Worm (Caenorhabditis elegans) whole organism, L3 larva: ENCODE data around the gene pgl-2.

Source experiments
- ZK546.5 ChIP-seq: sonication (generic microtip); optimal IDR thresholded peaks from 2 replicates; lab custom pipeline; 2017; ENCODE audit warnings: missing biosample characterization, missing genetic modification characterization
- aly-2 ChIP-seq: fragments of 150-350 bp; optimal IDR thresholded peaks from 2 replicates; lab custom pipeline; 2014; ENCODE audit warnings: missing biosample characterization, missing genetic modification characterization
- ama-1 ChIP-seq: fragments of 150-350 bp; optimal IDR thresholded peaks from 2 replicates; lab custom pipeline; 2018
- ceh-82 ChIP-seq: fragments of 150-350 bp; optimal IDR thresholded peaks from 2 replicates; lab custom pipeline; 2014; ENCODE audit warnings: missing biosample characterization, missing genetic modification characterization
- ceh-9 ChIP-seq: sonication (generic microtip); optimal IDR thresholded peaks from 2 replicates; lab custom pipeline; 2018; ENCODE audit warnings: missing biosample characterization, missing genetic modification characterization
- daf-12 ChIP-seq: fragments of 150-350 bp; optimal IDR thresholded peaks from 2 replicates; lab custom pipeline; 2014; ENCODE audit warnings: missing biosample characterization, missing genetic modification reagents, missing genetic modification characterization
- egl-27 ChIP-seq: sonication (generic microtip); optimal IDR thresholded peaks from 4 replicates; lab custom pipeline; 2017; ENCODE audit warnings: missing biosample characterization, missing genetic modification reagents, missing genetic modification characterization
- egl-5 ChIP-seq: fragments of 150-350 bp; optimal IDR thresholded peaks from 2 replicates; lab custom pipeline; 2017; ENCODE audit warnings: missing biosample characterization, missing genetic modification reagents, missing genetic modification characterization, inconsistent platforms
- elt-1 ChIP-seq: fragments of 150-350 bp; optimal IDR thresholded peaks from 2 replicates; lab custom pipeline; 2014; ENCODE audit warnings: missing biosample characterization, missing genetic modification characterization
- elt-2 ChIP-seq: sonication (generic microtip); optimal IDR thresholded peaks from 2 replicates; lab custom pipeline; 2016; ENCODE audit warnings: missing genetic modification reagents, mild to moderate bottlenecking, missing genetic modification characterization, missing compliant biosample characterization
- elt-3 ChIP-seq, 3 experiments: fragments of 150-350 bp in 1 of 3; sonication (generic microtip) in 2 of 3; optimal IDR thresholded peaks; 2 replicates in 2 of 3; 4 replicates in 1 of 3; lab custom pipeline; 2014 to 2017; ENCODE audit warnings: missing biosample characterization in 3 of 3, missing genetic modification characterization in 3 of 3
- eor-1 ChIP-seq, 2 experiments: fragments of 150-350 bp; optimal IDR thresholded peaks; 2 replicates each; lab custom pipeline; 2014 to 2018; ENCODE audit warnings: missing biosample characterization in 2 of 2, missing genetic modification characterization in 2 of 2
- fkh-2 ChIP-seq: fragments of 150-350 bp; optimal IDR thresholded peaks from 2 replicates; lab custom pipeline; 2014; ENCODE audit warnings: missing biosample characterization, missing genetic modification reagents, missing genetic modification characterization
- hmg-11 ChIP-seq: sonication (generic microtip); optimal IDR thresholded peaks from 2 replicates; lab custom pipeline; 2016; ENCODE audit warnings: missing genetic modification characterization, missing compliant biosample characterization
- jun-1 ChIP-seq: fragments of 150-350 bp; optimal IDR thresholded peaks from 2 replicates; lab custom pipeline; 2014; ENCODE audit warnings: missing biosample characterization, missing genetic modification reagents, missing genetic modification characterization
- lin-15B ChIP-seq: fragments of 150-350 bp; optimal IDR thresholded peaks from 2 replicates; lab custom pipeline; 2014; ENCODE audit warnings: missing biosample characterization, missing genetic modification characterization
- lin-39 ChIP-seq: fragments of 150-350 bp; optimal IDR thresholded peaks from 2 replicates; lab custom pipeline; 2018; ENCODE audit warnings: missing biosample characterization, missing genetic modification reagents, missing genetic modification characterization
- lsy-12 ChIP-seq: sonication (generic microtip); optimal IDR thresholded peaks from 2 replicates; lab custom pipeline; 2016; ENCODE audit warnings: mild to moderate bottlenecking, missing genetic modification characterization, missing compliant biosample characterization
- mdl-1 ChIP-seq: fragments of 150-350 bp; optimal IDR thresholded peaks from 2 replicates; lab custom pipeline; 2014; ENCODE audit warnings: missing biosample characterization, missing genetic modification characterization
- nfya-1 ChIP-seq: sonication (generic microtip); optimal IDR thresholded peaks from 2 replicates; lab custom pipeline; 2017; ENCODE audit warnings: missing genetic modification characterization, mild to moderate bottlenecking, missing compliant biosample characterization, antibody characterized with exemption, moderate library complexity; ENCODE audit not compliant: insufficient read depth
- nhr-11 ChIP-seq: fragments of 150-350 bp; optimal IDR thresholded peaks from 2 replicates; lab custom pipeline; 2014; ENCODE audit warnings: missing biosample characterization, missing genetic modification characterization
- nhr-12 ChIP-seq: fragments of 150-350 bp; optimal IDR thresholded peaks from 2 replicates; lab custom pipeline; 2014; ENCODE audit warnings: missing biosample characterization, missing genetic modification characterization
- nhr-237 ChIP-seq: fragments of 150-350 bp; optimal IDR thresholded peaks from 2 replicates; lab custom pipeline; 2014; ENCODE audit warnings: missing biosample characterization, missing genetic modification characterization
- nhr-43 ChIP-seq: sonication (generic microtip); optimal IDR thresholded peaks from 2 replicates; lab custom pipeline; 2016; ENCODE audit warnings: mild to moderate bottlenecking, missing genetic modification characterization, missing compliant biosample characterization; ENCODE audit not compliant: poor library complexity, severe bottlenecking
- nhr-67 ChIP-seq: fragments of 150-350 bp; optimal IDR thresholded peaks from 2 replicates; lab custom pipeline; 2014; ENCODE audit warnings: missing biosample characterization, missing genetic modification characterization
- pha-4 ChIP-seq: fragments of 150-350 bp; optimal IDR thresholded peaks from 2 replicates; lab custom pipeline; 2014; ENCODE audit warnings: missing biosample characterization, missing genetic modification reagents, missing genetic modification characterization
- pqm-1 ChIP-seq: fragments of 150-350 bp; optimal IDR thresholded peaks from 2 replicates; lab custom pipeline; 2017; ENCODE audit warnings: missing biosample characterization, missing genetic modification characterization, inconsistent platforms
- sea-2 ChIP-seq: fragments of 150-350 bp; sonication (generic microtip); optimal IDR thresholded peaks from 4 replicates; lab custom pipeline; 2014; ENCODE audit warnings: missing biosample characterization, missing genetic modification reagents, missing genetic modification characterization
- skn-1 ChIP-seq: fragments of 150-350 bp; optimal IDR thresholded peaks from 2 replicates; lab custom pipeline; 2014; ENCODE audit warnings: missing biosample characterization, missing genetic modification characterization
- snpc-4 ChIP-seq: fragments of 150-350 bp; optimal IDR thresholded peaks from 2 replicates; lab custom pipeline; 2014; ENCODE audit warnings: missing biosample characterization, missing genetic modification characterization
- unc-39 ChIP-seq: sonication (generic microtip); optimal IDR thresholded peaks from 4 replicates; lab custom pipeline; 2017; ENCODE audit warnings: missing biosample characterization, missing genetic modification characterization
- unc-62 ChIP-seq: fragments of 150-350 bp; sonication (generic microtip); optimal IDR thresholded peaks from 4 replicates; lab custom pipeline; 2014; ENCODE audit warnings: missing biosample characterization, missing genetic modification reagents, missing genetic modification characterization

The pgl-2 gene

ce11 chrIII:8652922-8653321 lies 22.3 kb downstream of the pgl-2 start (continued):
- no peak for TF ChIP-seq nhr-237 (tag; lab: Kevin White, UChicago)
- no peak for TF ChIP-seq jun-1
- no peak for TF ChIP-seq eor-1 (tag; optimal IDR thresholded peaks at IDR 0.05; lab: Kevin White, UChicago)
- peak; percentile 52 for TF ChIP-seq hmg-11 (tag; lab: Kevin White, UChicago)

DNA sequence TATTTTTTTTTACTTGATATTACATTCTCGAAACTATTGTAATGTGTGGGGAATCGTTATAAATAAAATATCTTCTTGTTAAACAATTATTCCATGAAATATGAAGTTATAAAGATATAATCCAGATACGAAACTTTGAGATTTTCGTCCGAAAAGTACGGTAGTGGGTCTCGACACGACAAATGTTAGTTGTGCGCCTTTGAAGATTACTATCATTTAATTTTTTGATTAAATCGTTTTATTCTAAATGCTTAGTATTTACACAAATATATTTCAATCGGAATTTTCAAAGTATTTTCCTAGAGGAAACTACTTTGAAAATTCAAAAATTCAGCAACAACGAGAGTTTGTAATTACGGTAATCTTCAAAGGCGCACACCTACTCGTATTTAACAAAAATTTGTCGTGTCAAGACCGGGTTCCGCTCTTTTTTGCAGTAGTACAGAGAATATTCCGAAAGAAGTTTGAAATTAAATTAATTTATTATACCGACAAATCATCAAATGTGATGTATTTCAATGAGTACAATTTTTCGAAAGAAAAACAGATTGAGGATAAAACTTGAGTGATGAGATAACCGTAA lies 23.0 kb downstream of the pgl-2 start:
- no peak for TF ChIP-seq daf-12 (tag; lab: Kevin White, UChicago)
- TF ChIP-seq unc-62: no peak
- TF ChIP-seq elt-1 (tag; lab: Kevin White, UChicago): no peak
- TF ChIP-seq lsy-12: peak; percentile 6
- peak; percentile 93 for TF ChIP-seq ama-1 (lab: Kevin White, UChicago)
- no peak for TF ChIP-seq egl-5 (tag; lab: Kevin White, UChicago)
- TF ChIP-seq nhr-43 (tag; lab: Kevin White, UChicago): no peak
- no peak for TF ChIP-seq nhr-11 (tag; lab: Kevin White, UChicago)
- no peak for TF ChIP-seq nfya-1 (tag; lab: Kevin White, UChicago)
- TF ChIP-seq sea-2: no peak

DNA sequence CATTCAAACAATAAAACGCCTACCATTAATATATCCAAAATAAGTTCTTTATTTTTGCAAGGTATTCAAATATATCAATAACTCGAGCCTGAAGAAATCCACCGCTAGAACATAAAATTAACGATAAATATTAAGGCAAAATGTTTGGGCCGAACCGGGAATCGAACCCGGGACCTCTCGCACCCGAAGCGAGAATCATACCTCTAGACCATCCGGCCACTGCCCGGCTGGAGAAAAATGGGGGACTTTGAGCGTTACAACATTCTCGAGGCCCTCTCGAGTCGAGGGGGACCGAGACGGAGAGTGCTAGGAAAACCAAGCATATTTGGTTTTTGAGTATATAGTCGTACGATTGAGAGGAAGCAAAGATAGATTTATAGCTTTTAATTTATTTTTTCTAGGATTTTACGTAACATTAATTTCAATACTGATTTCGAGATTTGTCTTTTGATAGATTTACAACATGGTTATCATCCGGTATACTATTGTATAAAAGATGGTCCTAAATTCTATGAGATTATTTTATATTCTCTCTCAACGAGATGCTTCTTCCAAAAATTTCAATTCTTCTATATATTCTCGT lies 24.9 kb downstream of the pgl-2 start, which contains the start of gene flp-23:
Gene flp-23 (plus strand): TSS at position 533 of the 583 bp plus-strand sequence.
- TF ChIP-seq unc-39 (tag; lab: Kevin White, UChicago): no peak
- TF ChIP-seq nhr-43 (tag; lab: Kevin White, UChicago): no peak
- TF ChIP-seq ceh-9 (tag; lab: Kevin White, UChicago): no peak
- TF ChIP-seq nfya-1 (tag; lab: Kevin White, UChicago): peak; percentile 44
- TF ChIP-seq ZK546.5: no peak
- TF ChIP-seq egl-5 (tag; lab: Kevin White, UChicago): peak; percentile 8
- TF ChIP-seq sea-2: no peak
- no peak for TF ChIP-seq nhr-11 (tag; lab: Kevin White, UChicago)
- TF ChIP-seq lin-15B (tag; lab: Kevin White, UChicago): no peak
- TF ChIP-seq elt-3 (tag; optimal IDR thresholded peaks at IDR 0.05; lab: Kevin White, UChicago): no peak
- TF ChIP-seq pha-4 (tag; lab: Kevin White, UChicago): peak; percentile 16
- TF ChIP-seq lin-39 (tag; lab: Kevin White, UChicago): peak; percentile 35
- no peak for TF ChIP-seq nhr-67 (tag; lab: Kevin White, UChicago)
- TF ChIP-seq hmg-11 (tag; lab: Kevin White, UChicago): peak; percentile 28
- no peak for TF ChIP-seq pqm-1 (tag; lab: Kevin White, UChicago)
- TF ChIP-seq skn-1 (tag; lab: Kevin White, UChicago): peak; percentile 45

- no peak for TF ChIP-seq mdl-1 (tag; lab: Kevin White, UChicago)
- TF ChIP-seq ceh-82 (tag; lab: Kevin White, UChicago): no peak
- TF ChIP-seq nhr-11 (tag; lab: Kevin White, UChicago): no peak
- no peak for TF ChIP-seq snpc-4 (tag; lab: Kevin White, UChicago)
- no peak for TF ChIP-seq fkh-2 (tag; lab: Kevin White, UChicago)
- no peak for TF ChIP-seq unc-62
- TF ChIP-seq aly-2 (tag; lab: Kevin White, UChicago): no peak
- no peak for TF ChIP-seq sea-2
- TF ChIP-seq ama-1 (lab: Kevin White, UChicago): no peak
Observed at ce11 chrIII:8648589-8648988, 26.6 kb downstream of the pgl-2 start, which contains the start of gene F22B7.3. Gene F22B7.3 (plus strand): TSS chrIII:8648889.

- TF ChIP-seq skn-1 (tag; lab: Kevin White, UChicago) (no peak), ceh-9 (tag; lab: Kevin White, UChicago) (no peak), nhr-237 (tag; lab: Kevin White, UChicago) (no peak), nhr-11 (tag; lab: Kevin White, UChicago) (no peak), nhr-43 (tag; lab: Kevin White, UChicago) (peak; percentile 40), nhr-12 (tag; lab: Kevin White, UChicago) (no peak), egl-27 (tag; lab: Kevin White, UChicago) (no peak), elt-2 (peak; percentile 12)
Observed at ce11 chrIII:8646021-8646420, 29.2 kb downstream of the pgl-2 start.
